Fruit fly (Drosophila melanogaster) ovary, adult (tissue): Measurements from ENCODE around the gene yellow-b.

Source experiments
- CG17801 ChIP-seq: fragments of 200-800 bp; optimal IDR thresholded peaks from 2 replicates; lab custom pipeline; 2019; ENCODE audit warnings: missing biosample characterization, mild to moderate bottlenecking, missing genetic modification characterization, moderate library complexity; ENCODE audit not compliant: partially characterized antibody

The yellow-b gene

dm6 chr2L:16789880-16790279 lies 35.7 kb downstream of the yellow-b start:
- no peak for TF ChIP-seq CG17801 (GFP tag; lab: Kevin White, UChicago)

DNA sequence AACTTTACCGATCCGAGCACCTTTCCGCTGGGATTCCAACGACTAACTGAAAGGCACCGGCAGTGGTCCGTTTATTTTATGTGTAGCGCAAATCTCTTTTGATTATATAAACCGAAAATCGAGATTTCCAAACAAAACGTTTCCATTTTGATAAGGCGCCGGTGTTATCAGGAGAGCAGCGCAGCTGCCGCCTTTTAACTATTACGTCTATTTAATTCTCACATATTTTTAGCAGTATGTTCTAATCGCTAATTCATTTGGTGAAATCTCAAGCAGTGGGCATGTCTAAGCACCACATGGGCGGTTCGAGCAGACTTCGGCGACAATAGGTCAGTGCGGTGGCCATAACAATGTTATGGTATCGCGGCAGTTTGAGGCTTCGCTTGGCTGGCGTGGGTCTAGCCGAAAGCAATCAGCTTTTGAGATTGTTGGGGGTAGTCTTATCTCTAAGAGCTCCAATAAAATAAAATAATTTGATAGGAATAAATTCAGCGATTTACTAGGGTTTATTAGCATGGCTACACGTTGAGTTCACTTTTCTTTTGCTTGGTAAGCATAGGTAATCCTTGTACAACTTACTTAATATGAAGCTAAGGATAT lies 36.6 kb downstream of the yellow-b start, which contains the start of gene Cyt-b5-r:
Cyt-b5-r (minus strand) TSS at position 51 of the 600 bp plus-strand sequence.
- TF ChIP-seq CG17801 (GFP tag; lab: Kevin White, UChicago): no peak

- no peak for TF ChIP-seq CG17801 (GFP tag; lab: Kevin White, UChicago)
Measured at dm6 chr2L:16791345-16791744, 37.2 kb downstream of the yellow-b start, which contains the start of gene CG17928. TSS of gene CG17928 (plus strand) at chr2L:16791568.

dm6 chr2L:16793970-16794369 lies 39.8 kb downstream of the yellow-b start, which contains the start of gene Ugt37C2:
TSS of gene Ugt37C2 (plus strand) at chr2L:16794211.
- no peak for TF ChIP-seq CG17801 (GFP tag; lab: Kevin White, UChicago)

dm6 chr2L:16796104-16796645 lies 42.0 kb downstream of the yellow-b start, which contains the start of gene Ugt37E1:
TSS of gene Ugt37E1 (plus strand) at chr2L:16796595.
- TF ChIP-seq CG17801 (GFP tag; lab: Kevin White, UChicago): no peak

dm6 chr2L:16798705-16799104 lies 44.6 kb downstream of the yellow-b start, which contains the start of gene Ugt37D1:
TSS of gene Ugt37D1 (plus strand) at chr2L:16799025.
- no peak for TF ChIP-seq CG17801 (GFP tag; lab: Kevin White, UChicago)

- TF ChIP-seq CG17801 (GFP tag; lab: Kevin White, UChicago): no peak
Measured at dm6 chr2L:16799496-16799895, 45.4 kb downstream of the yellow-b start.

dm6 chr2L:16801578-16802152 lies 47.5 kb downstream of the yellow-b start:
- no peak for TF ChIP-seq CG17801 (GFP tag; lab: Kevin White, UChicago)

- no peak for TF ChIP-seq CG17801 (GFP tag; lab: Kevin White, UChicago)
Measured at dm6 chr2L:16803638-16804037, 49.5 kb downstream of the yellow-b start.

DNA sequence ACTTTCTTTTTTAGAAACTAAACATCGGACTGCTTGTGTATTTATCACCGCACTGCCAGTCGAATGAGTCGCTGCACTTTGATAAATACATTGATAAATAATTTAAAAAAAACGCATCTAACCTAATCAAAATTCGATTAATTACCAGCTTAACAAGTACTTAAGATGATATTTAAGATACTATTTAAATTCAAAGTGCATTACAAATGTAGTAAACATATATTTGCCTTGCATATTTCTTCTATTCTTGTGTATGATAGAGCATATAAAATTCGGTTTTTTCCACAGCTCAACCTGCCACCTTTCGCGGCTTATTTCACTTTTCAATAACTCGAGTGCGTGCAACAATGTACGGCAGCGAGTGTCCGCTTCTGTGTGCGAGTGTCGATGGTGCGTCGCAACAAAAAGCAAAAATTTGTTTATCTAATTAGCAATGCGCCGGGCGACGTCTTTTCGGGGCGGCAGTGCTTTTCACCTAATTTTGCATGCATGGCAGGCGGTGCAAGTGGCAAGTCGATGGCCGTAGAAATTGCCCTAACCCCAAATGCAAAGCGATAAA lies 50.3 kb downstream of the yellow-b start, which contains the start of gene CG13272:
CG13272 (plus strand) TSS at position 509 of the 559 bp plus-strand sequence.
- no peak for TF ChIP-seq CG17801 (GFP tag; lab: Kevin White, UChicago)
